Worm (Caenorhabditis elegans): ENCODE data around the gene hmit-1.3.

DNA sequence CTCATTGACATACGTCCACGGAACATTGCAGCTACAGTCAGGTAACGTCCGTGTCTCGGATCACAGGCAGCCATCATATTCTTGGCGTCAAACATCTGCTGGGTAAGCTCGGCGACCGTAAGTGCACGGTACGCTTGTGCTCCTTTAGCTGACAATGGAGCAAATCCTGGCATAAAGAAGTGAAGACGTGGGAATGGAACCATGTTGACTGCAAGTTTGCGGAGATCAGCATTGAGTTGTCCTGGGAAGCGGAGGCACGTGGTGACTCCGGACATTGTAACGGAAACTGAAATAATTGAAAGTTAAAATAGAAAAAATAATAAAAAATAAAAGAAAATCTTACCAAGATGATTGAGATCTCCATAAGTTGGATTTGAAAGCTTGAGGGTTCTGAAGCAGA lies 20.1 kb upstream of the hmit-1.3 start:
- TF ChIP-seq ceh-30 (tag; optimal IDR thresholded peaks at IDR 0.05): no peak
- no peak for TF ChIP-seq pha-4 (tag; optimal IDR thresholded peaks at IDR 0.05)
- TF ChIP-seq elt-2 (tag; optimal IDR thresholded peaks at IDR 0.05): no peak
- no peak for TF ChIP-seq ceh-19 (GFP tag; optimal IDR thresholded peaks at IDR 0.05)
- TF ChIP-seq ceh-2 (tag; optimal IDR thresholded peaks at IDR 0.05): no peak
- no peak for TF ChIP-seq T23F11.4 (GFP tag; optimal IDR thresholded peaks at IDR 0.05)
- no peak for TF ChIP-seq pros-1 (tag; optimal IDR thresholded peaks at IDR 0.05)
- no peak for TF ChIP-seq ama-1 (optimal IDR thresholded peaks at IDR 0.05)
- TF ChIP-seq gmeb-2 (tag; optimal IDR thresholded peaks at IDR 0.05): no peak
